Fruit fly (Drosophila melanogaster) whole organism, embryonic: ENCODE data around the gene Tbc1d22.
A peak's percentile ranks its signal among the peaks of the same experiment; 100 is the strongest.

Experiments used
- Adf1 ChIP-seq: fragments of 200-800 bp; sonication (Bioruptor generic); IDR thresholded peaks from 2 replicates; pipeline ENCODE4 v1.3.6; 2022; ENCODE audit warnings: missing biosample characterization, missing genetic modification characterization
- Blimp-1 ChIP-seq: fragments of 200-800 bp; sonication (Bioruptor generic); optimal IDR thresholded peaks from 3 replicates; lab custom pipeline; 2018; ENCODE audit warnings: missing biosample characterization, missing genetic modification characterization, mild to moderate bottlenecking, moderate library complexity, missing genetic modification reagents
- CG10209 ChIP-seq: fragments of 200-800 bp; sonication (Bioruptor generic); optimal IDR thresholded peaks from 3 replicates; lab custom pipeline; 2017; ENCODE audit warnings: missing biosample characterization, mild to moderate bottlenecking, missing genetic modification characterization, missing genetic modification reagents
- CG10431 ChIP-seq: fragments of 200-800 bp; sonication (Bioruptor generic); optimal IDR thresholded peaks from 3 replicates; lab custom pipeline; 2018; ENCODE audit warnings: missing biosample characterization, mild to moderate bottlenecking, missing genetic modification characterization
- CG12219 ChIP-seq: fragments of 200-800 bp; sonication (Bioruptor generic); optimal IDR thresholded peaks from 3 replicates; lab custom pipeline; 2018; ENCODE audit warnings: missing biosample characterization, mild to moderate bottlenecking, missing genetic modification characterization
- CG12299 ChIP-seq: fragments of 200-800 bp; sonication (Bioruptor generic); optimal IDR thresholded peaks from 2 replicates; lab custom pipeline; 2018; ENCODE audit warnings: missing biosample characterization, mild to moderate bottlenecking, missing genetic modification characterization
- CG1233 ChIP-seq: fragments of 200-800 bp; sonication (Bioruptor generic); optimal IDR thresholded peaks from 4 replicates; lab custom pipeline; 2018; ENCODE audit warnings: missing biosample characterization, mild to moderate bottlenecking, missing genetic modification characterization
- CG17328 ChIP-seq: fragments of 200-800 bp; sonication (Bioruptor generic); IDR thresholded peaks from 2 replicates; pipeline ENCODE4 v1.3.6; 2022; ENCODE audit warnings: missing biosample characterization, missing genetic modification characterization
- CG17802 ChIP-seq: fragments of 200-800 bp; sonication (Bioruptor generic); optimal IDR thresholded peaks from 2 replicates; lab custom pipeline; 2018; ENCODE audit warnings: missing biosample characterization, mild to moderate bottlenecking, missing genetic modification characterization, moderate library complexity
- CG18011 ChIP-seq: fragments of 200-800 bp; sonication (Bioruptor generic); optimal IDR thresholded peaks from 2 replicates; lab custom pipeline; 2017; ENCODE audit warnings: missing biosample characterization, missing genetic modification characterization, mild to moderate bottlenecking, moderate library complexity, missing genotype
- CG18599 ChIP-seq: fragments of 200-800 bp; sonication (Bioruptor generic); optimal IDR thresholded peaks from 3 replicates; lab custom pipeline; 2017; ENCODE audit warnings: missing biosample characterization, missing genetic modification characterization, mild to moderate bottlenecking, moderate library complexity, missing genetic modification reagents
- CG2116 ChIP-seq: fragments of 200-800 bp; sonication (Bioruptor generic); optimal IDR thresholded peaks from 3 replicates; lab custom pipeline; 2018; ENCODE audit warnings: missing biosample characterization, mild to moderate bottlenecking, missing genetic modification characterization
- CG2202 ChIP-seq: fragments of 200-800 bp; sonication (Bioruptor generic); optimal IDR thresholded peaks from 2 replicates; lab custom pipeline; 2018; ENCODE audit warnings: missing biosample characterization, mild to moderate bottlenecking, missing genetic modification characterization
- CG31224 ChIP-seq: fragments of 200-800 bp; sonication (Bioruptor generic); IDR thresholded peaks from 2 replicates; pipeline ENCODE4 v1.3.6; 2022; ENCODE audit warnings: missing biosample characterization, missing genetic modification characterization
- CG3163 ChIP-seq: fragments of 200-800 bp; sonication (Bioruptor generic); optimal IDR thresholded peaks from 3 replicates; lab custom pipeline; 2016; ENCODE audit warnings: missing biosample characterization, missing genetic modification characterization
- CG4282 ChIP-seq: fragments of 200-800 bp; sonication (Bioruptor generic); optimal IDR thresholded peaks from 2 replicates; lab custom pipeline; 2016; ENCODE audit warnings: missing biosample characterization, missing genetic modification characterization
- CG4854 ChIP-seq: fragments of 200-800 bp; sonication (Bioruptor generic); optimal IDR thresholded peaks from 2 replicates; lab custom pipeline; 2016; ENCODE audit warnings: missing biosample characterization, missing genetic modification characterization, inconsistent platforms
- CG8290 ChIP-seq, 3 experiments: fragments of 200-800 bp; sonication (Bioruptor generic); optimal IDR thresholded peaks; 2 replicates each; lab custom pipeline; 2016 to 2019; ENCODE audit warnings: missing biosample characterization in 3 of 3, missing genetic modification characterization in 3 of 3, mild to moderate bottlenecking in 2 of 3, moderate library complexity in 1 of 3
- CG8765 ChIP-seq: fragments of 200-800 bp; sonication (Bioruptor generic); IDR thresholded peaks from 2 replicates; pipeline ENCODE4 v1.3.6; 2022; ENCODE audit warnings: missing biosample characterization, missing genetic modification characterization
- D19B ChIP-seq: fragments of 200-800 bp; sonication (Bioruptor generic); optimal IDR thresholded peaks from 2 replicates; lab custom pipeline; 2017; ENCODE audit warnings: missing biosample characterization, mild to moderate bottlenecking, missing genetic modification characterization
- Dbx ChIP-seq: fragments of 200-800 bp; sonication (Bioruptor generic); IDR thresholded peaks from 3 replicates; pipeline ENCODE4 v1.3.6; 2022; ENCODE audit warnings: missing biosample characterization, missing genetic modification characterization
- Dek ChIP-seq: fragments of 200-800 bp; sonication (Bioruptor generic); optimal IDR thresholded peaks from 3 replicates; lab custom pipeline; 2019; ENCODE audit warnings: missing biosample characterization, mild to moderate bottlenecking, missing genetic modification characterization, moderate library complexity
- Drgx ChIP-seq: fragments of 200-800 bp; sonication (Bioruptor generic); IDR thresholded peaks from 2 replicates; pipeline ENCODE4 v1.3.6; 2022; ENCODE audit warnings: missing biosample characterization, missing genetic modification characterization
- E2f1 ChIP-seq: fragments of 200-800 bp; sonication (Bioruptor generic); IDR thresholded peaks from 2 replicates; pipeline ENCODE4 v1.3.6; 2022; ENCODE audit warnings: missing biosample characterization, missing genetic modification characterization
- Eip74EF ChIP-seq, 2 experiments: fragments of 200-800 bp in 1 of 2; fragments of >200 bp in 1 of 2; sonication (Bioruptor generic) in 1 of 2; optimal IDR thresholded peaks; 2 replicates each; lab custom pipeline; 2017 to 2019; ENCODE audit warnings: missing biosample characterization in 2 of 2, missing genetic modification characterization in 2 of 2, mild to moderate bottlenecking in 1 of 2, moderate library complexity in 1 of 2
- Ets65A ChIP-seq: fragments of 200-800 bp; sonication (Bioruptor generic); peaks from one replicate; lab custom pipeline; 2016; ENCODE audit warnings: missing biosample characterization, missing genetic modification characterization
- GATAe ChIP-seq: fragments of 200-800 bp; sonication (Bioruptor generic); conservative IDR thresholded peaks from 2 replicates; pipeline ENCODE4 v1.3.6; 2022; ENCODE audit warnings: missing biosample characterization, missing genetic modification characterization
- Med ChIP-seq: fragments of 200-800 bp; sonication (Bioruptor generic); peaks from one replicate; lab custom pipeline; 2016; ENCODE audit warnings: missing biosample characterization, missing genetic modification characterization, mild to moderate bottlenecking, inconsistent platforms, moderate library complexity
- Nf-YC ChIP-seq: fragments of 200-800 bp; optimal IDR thresholded peaks from 3 replicates; lab custom pipeline; 2019; ENCODE audit warnings: missing biosample characterization, mild to moderate bottlenecking, missing genetic modification characterization, moderate library complexity
- Rx ChIP-seq: fragments of 200-800 bp; sonication (Bioruptor generic); IDR thresholded peaks from 2 replicates; pipeline ENCODE4 v1.3.6; 2022; ENCODE audit warnings: missing biosample characterization, missing genetic modification characterization
- Taf1 ChIP-seq: fragments of 200-800 bp; sonication (Bioruptor generic); IDR thresholded peaks from 2 replicates; pipeline ENCODE4 v1.3.6; 2022; ENCODE audit warnings: missing biosample characterization, missing genetic modification characterization
- abd-A ChIP-seq: fragments of 200-800 bp; sonication (Bioruptor generic); optimal IDR thresholded peaks from 3 replicates; lab custom pipeline; 2019; ENCODE audit warnings: missing biosample characterization, mild to moderate bottlenecking, missing genetic modification characterization, moderate library complexity
- bigmax ChIP-seq: fragments of 200-800 bp; sonication (Bioruptor generic); optimal IDR thresholded peaks from 2 replicates; lab custom pipeline; 2018; ENCODE audit warnings: missing biosample characterization, mild to moderate bottlenecking, missing genetic modification characterization
- bsh ChIP-seq, 2 experiments: fragments of 200-800 bp; sonication (Bioruptor generic); optimal IDR thresholded peaks; 2 replicates each; lab custom pipeline; 2017 to 2018; ENCODE audit warnings: mild to moderate bottlenecking in 2 of 2, missing biosample characterization in 2 of 2, missing genetic modification characterization in 2 of 2, moderate library complexity in 1 of 2
- gt ChIP-seq: fragments of 200-800 bp; sonication (Bioruptor generic); IDR thresholded peaks from 2 replicates; pipeline ENCODE4 v1.3.6; 2022; ENCODE audit warnings: missing biosample characterization, missing genetic modification characterization
- hth ChIP-seq: fragments of >200 bp; optimal IDR thresholded peaks from 2 replicates; lab custom pipeline; 2017; ENCODE audit warnings: inconsistent platforms
- jing ChIP-seq: fragments of 200-800 bp; sonication (Bioruptor generic); optimal IDR thresholded peaks from 2 replicates; lab custom pipeline; 2018; ENCODE audit warnings: missing biosample characterization, mild to moderate bottlenecking, missing genetic modification characterization
- mirr ChIP-seq: fragments of 200-800 bp; sonication (Bioruptor generic); optimal IDR thresholded peaks from 3 replicates; lab custom pipeline; 2018; ENCODE audit warnings: missing biosample characterization, mild to moderate bottlenecking, missing genetic modification characterization
- mld ChIP-seq: fragments of 200-800 bp; sonication (Bioruptor generic); IDR thresholded peaks from 3 replicates; pipeline ENCODE4 v1.3.6; 2022; ENCODE audit warnings: missing biosample characterization, missing genetic modification characterization; ENCODE audit not compliant: partially characterized antibody
- run ChIP-seq: fragments of 200-800 bp; sonication (Bioruptor generic); optimal IDR thresholded peaks from 3 replicates; lab custom pipeline; 2018; ENCODE audit warnings: missing biosample characterization, mild to moderate bottlenecking, missing genetic modification characterization
- salm ChIP-seq: fragments of 200-800 bp; sonication (Bioruptor generic); optimal IDR thresholded peaks from 2 replicates; lab custom pipeline; 2018; ENCODE audit warnings: missing biosample characterization, mild to moderate bottlenecking, missing genetic modification characterization
- seq ChIP-seq: fragments of 200-800 bp; sonication (Bioruptor generic); IDR thresholded peaks from 2 replicates; pipeline ENCODE4 v1.3.6; 2022; ENCODE audit warnings: missing biosample characterization, missing genetic modification characterization
- tll ChIP-seq, 2 experiments: fragments of 200-800 bp in 1 of 2; fragments of >200 bp in 1 of 2; sonication (Bioruptor generic) in 1 of 2; optimal IDR thresholded peaks; 2 replicates each; lab custom pipeline; 2017 to 2019; ENCODE audit warnings: missing biosample characterization in 2 of 2, missing genetic modification characterization in 2 of 2, mild to moderate bottlenecking in 1 of 2, moderate library complexity in 1 of 2
- ttk ChIP-seq: fragments of 200-800 bp; sonication (Bioruptor generic); IDR thresholded peaks from 2 replicates; pipeline ENCODE4 v2.1.2; 2022; ENCODE audit warnings: missing biosample characterization, missing genetic modification characterization
- zf30C ChIP-seq: fragments of 200-800 bp; sonication (Bioruptor generic); optimal IDR thresholded peaks from 3 replicates; lab custom pipeline; 2018; ENCODE audit warnings: missing biosample characterization, mild to moderate bottlenecking, missing genetic modification characterization

Tbc1d22 gene

dm6 chr3R:21097631-21098117, 4.3 kb upstream of the Tbc1d22 start, which contains the start of gene RhoGAP93B (continued):
- no peak for TF ChIP-seq abd-A
- no peak for TF ChIP-seq bigmax (GFP tag; lab: Kevin White, UChicago)
- TF ChIP-seq CG4282: peak; percentile 73
- TF ChIP-seq CG17802 (tag; lab: Kevin White, UChicago): peak; percentile 49
- TF ChIP-seq Dek (tag; lab: Kevin White, UChicago): peak; percentile 67
- peak in 1 of 2 experiments; percentile 78 for TF ChIP-seq bsh (GFP tag; optimal IDR thresholded peaks at IDR 0.05; lab: Kevin White, UChicago)
- TF ChIP-seq Drgx: peak; percentile 82
- TF ChIP-seq zf30C (GFP tag; lab: Kevin White, UChicago): no peak
- peak; percentile 72 for TF ChIP-seq CG4854 (GFP tag; lab: Kevin White, UChicago)
- TF ChIP-seq tll (GFP tag; optimal IDR thresholded peaks at IDR 0.05; lab: Kevin White, UChicago): peak in 1 of 2 experiments; percentile 29
- TF ChIP-seq Med: peak; percentile 99
- TF ChIP-seq CG3163 (GFP tag; lab: Kevin White, UChicago): peak; percentile 77
- peak; percentile 94 for TF ChIP-seq CG8765 (GFP tag; lab: Robert Waterston, UW)
- TF ChIP-seq, all 482 proteins: peak for 414

- no peak for TF ChIP-seq Eip74EF (GFP tag; optimal IDR thresholded peaks at IDR 0.05; lab: Kevin White, UChicago)
- no peak for TF ChIP-seq CG18599 (GFP tag; lab: Kevin White, UChicago)
- TF ChIP-seq Adf1 (GFP tag; lab: Robert Waterston, UW): no peak
- no peak for TF ChIP-seq seq (GFP tag; lab: Robert Waterston, UW)
- TF ChIP-seq Ets65A: peak; percentile 93
- TF ChIP-seq salm: no peak
- TF ChIP-seq mld (GFP tag; lab: Robert Waterston, UW): 0 out of 3 replicates have a peak, but pooled peaks have one; percentile 47
- no peak for TF ChIP-seq Nf-YC (tag; lab: Kevin White, UChicago)
- TF ChIP-seq CG10431 (GFP tag; lab: Kevin White, UChicago): no peak
These were observed 478 bp downstream of the Tbc1d22 start for dm6 chr3R:21102477-21102876.

dm6 chr3R:21107907-21108591, 6.0 kb downstream of the Tbc1d22 start, which contains the start of the genes Sec15 and rtet:
Sec15 (minus strand) TSS chr3R:21107972.
rtet (plus strand) TSS chr3R:21108446.
- TF ChIP-seq Blimp-1 (GFP tag; lab: Kevin White, UChicago): peak; percentile 89
- no peak for TF ChIP-seq CG12299
- TF ChIP-seq CG8290 (GFP tag; optimal IDR thresholded peaks at IDR 0.05; lab: Kevin White, UChicago): no peak
- no peak for TF ChIP-seq CG8290 (tag; optimal IDR thresholded peaks at IDR 0.05; lab: Kevin White, UChicago)
- peak; percentile 93 for TF ChIP-seq Ets65A
- no peak for TF ChIP-seq jing
- no peak for TF ChIP-seq gt (GFP tag; lab: Robert Waterston, UW)
- no peak for TF ChIP-seq Taf1
- no peak for TF ChIP-seq GATAe (GFP tag; lab: Robert Waterston, UW)
- TF ChIP-seq CG10209 (GFP tag; lab: Kevin White, UChicago): peak; percentile 54
- peak; percentile 17 for TF ChIP-seq CG4854 (GFP tag; lab: Kevin White, UChicago)
- TF ChIP-seq CG18011 (GFP tag; lab: Kevin White, UChicago): peak; percentile 17
- TF ChIP-seq CG17328: peak; percentile 18; the same call in 1 of the 2 replicates
- TF ChIP-seq mirr (GFP tag; lab: Kevin White, UChicago): peak; percentile 47
- TF ChIP-seq CG31224 (GFP tag; lab: Robert Waterston, UW): no peak
- TF ChIP-seq ttk (GFP tag; lab: Robert Waterston, UW): 0 out of 2 replicates have a peak, but pooled peaks have one; percentile 24
- no peak for TF ChIP-seq D19B (GFP tag; lab: Kevin White, UChicago)
- TF ChIP-seq Dbx: peak; percentile 61; the same call in 1 of the 3 replicates
- TF ChIP-seq E2f1 (GFP tag; lab: Robert Waterston, UW): peak; percentile 46; the same call in 1 of the 2 replicates
- peak; percentile 6; the same call in 1 of the 2 replicates for TF ChIP-seq Rx (GFP tag; lab: Robert Waterston, UW)
- no peak for TF ChIP-seq hth (lab: Kevin White, UChicago)
- TF ChIP-seq mld (GFP tag; lab: Robert Waterston, UW): peak; percentile 46; the same call in 1 of the 3 replicates
- peak; percentile 70 for TF ChIP-seq CG2116 (GFP tag; lab: Kevin White, UChicago)
- peak; percentile 44 for TF ChIP-seq CG1233 (GFP tag; lab: Kevin White, UChicago)
- peak; percentile 50 for TF ChIP-seq CG12219 (GFP tag; lab: Kevin White, UChicago)
- TF ChIP-seq run: no peak
- TF ChIP-seq CG2202 (tag; lab: Kevin White, UChicago): no peak
